Worm (Caenorhabditis elegans): ENCODE data around the gene Y37E11B.7.

Y37E11B.7 gene

DNA sequence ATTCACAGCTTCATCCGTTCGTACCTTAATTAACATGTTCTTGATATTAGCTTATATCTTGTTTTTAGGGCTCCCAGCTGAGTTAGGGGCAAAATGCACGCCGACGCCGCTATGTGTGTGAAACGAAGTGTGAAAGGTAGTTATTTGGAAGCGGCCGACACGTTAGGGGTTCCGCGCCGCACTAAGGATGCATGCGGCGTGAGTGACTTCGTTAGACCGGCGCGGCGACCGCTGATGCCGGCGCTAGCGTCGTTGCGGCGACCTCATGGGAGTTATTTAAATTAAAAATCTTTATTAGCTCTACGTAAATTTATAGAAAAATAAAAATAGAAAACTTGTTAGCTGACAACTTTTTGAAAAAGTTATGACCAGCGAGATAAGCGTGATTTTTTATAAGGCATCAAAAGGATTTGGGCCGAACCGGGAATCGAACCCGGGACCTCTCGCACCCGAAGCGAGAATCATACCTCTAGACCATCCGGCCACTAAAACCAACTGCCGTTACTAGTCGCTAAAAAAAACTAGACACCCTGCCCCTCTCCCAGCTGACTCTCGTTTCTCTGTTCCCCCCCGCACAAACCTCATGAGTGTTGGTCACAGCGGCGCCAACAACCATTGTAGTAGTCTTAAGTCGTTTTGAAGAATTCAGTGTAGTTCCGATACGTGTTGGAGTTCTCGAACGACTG lies 48.0 kb downstream of the Y37E11B.7 start (continued):
- peak; percentile 58 for TF ChIP-seq hlh-30 (tag; optimal IDR thresholded peaks at IDR 0.05; ENCODE audit: insufficient read depth)
- TF ChIP-seq F49E8.2 (tag; optimal IDR thresholded peaks at IDR 0.05; ENCODE audit: borderline replicate concordance): peak; percentile 17
- TF ChIP-seq Y5F2A.4 (GFP tag; optimal IDR thresholded peaks at IDR 0.05): peak; percentile 30
- 0 out of 2 replicates have a peak, but pooled peaks have one; percentile 23 for TF ChIP-seq Y75B8A.6 (GFP tag; IDR thresholded peaks at IDR 0.05)
- no peak for TF ChIP-seq ztf-7 (tag; optimal IDR thresholded peaks at IDR 0.05)
- peak; percentile 70; the same call in 1 of the 2 replicates for TF ChIP-seq nhr-41 (GFP tag; IDR thresholded peaks at IDR 0.05)
- peak; percentile 30; the same call in 1 of the 2 replicates for TF ChIP-seq lin-1 (GFP tag; IDR thresholded peaks at IDR 0.05)
- 0 out of 2 replicates have a peak, but pooled peaks have one; percentile 41 for TF ChIP-seq ceh-20 (GFP tag; IDR thresholded peaks at IDR 0.05)
